Worm (Caenorhabditis elegans) whole organism, L2 larva: ENCODE data around the gene best-4.

Experiments used
- C34F6.9 ChIP-seq: fragments of 150-350 bp; optimal IDR thresholded peaks from 2 replicates; lab custom pipeline; 2014; ENCODE audit warnings: missing biosample characterization, missing genetic modification characterization
- F13H6.1 ChIP-seq: sonication (generic microtip); optimal IDR thresholded peaks from 2 replicates; lab custom pipeline; 2016; ENCODE audit warnings: missing genetic modification characterization, missing compliant biosample characterization
- R02D3.7 ChIP-seq: fragments of 150-350 bp; optimal IDR thresholded peaks from 2 replicates; lab custom pipeline; 2014; ENCODE audit warnings: missing biosample characterization, missing genetic modification characterization
- Y55F3AM.14 ChIP-seq: fragments of 200-800 bp; sonication (Bioruptor generic); optimal IDR thresholded peaks from 2 replicates; lab custom pipeline; 2018; ENCODE audit warnings: mild to moderate bottlenecking, missing genetic modification characterization, missing compliant biosample characterization
- ZK546.5 ChIP-seq: sonication (generic microtip); optimal IDR thresholded peaks from 2 replicates; lab custom pipeline; 2017; ENCODE audit warnings: missing biosample characterization, missing genetic modification characterization
- alr-1 ChIP-seq: fragments of 150-350 bp; optimal IDR thresholded peaks from 2 replicates; lab custom pipeline; 2014; ENCODE audit warnings: missing biosample characterization, missing genetic modification characterization
- aly-2 ChIP-seq: fragments of 150-350 bp; optimal IDR thresholded peaks from 2 replicates; lab custom pipeline; 2014; ENCODE audit warnings: missing biosample characterization, missing genetic modification characterization
- ama-1 ChIP-seq: fragments of 150-350 bp; optimal IDR thresholded peaks from 2 replicates; lab custom pipeline; 2018; ENCODE audit warnings: inconsistent platforms
- blmp-1 ChIP-seq: sonication (generic microtip); optimal IDR thresholded peaks from 2 replicates; lab custom pipeline; 2017; ENCODE audit warnings: missing genetic modification characterization, mild to moderate bottlenecking, missing compliant biosample characterization, antibody characterized with exemption, moderate library complexity; ENCODE audit not compliant: insufficient read depth
- ceh-16 ChIP-seq: fragments of 150-350 bp; optimal IDR thresholded peaks from 2 replicates; lab custom pipeline; 2014; ENCODE audit warnings: missing biosample characterization, missing genetic modification characterization
- ceh-82 ChIP-seq: fragments of 150-350 bp; optimal IDR thresholded peaks from 2 replicates; lab custom pipeline; 2014; ENCODE audit warnings: missing biosample characterization, missing genetic modification characterization
- crh-2 ChIP-seq: sonication (generic microtip); optimal IDR thresholded peaks from 2 replicates; lab custom pipeline; 2017; ENCODE audit warnings: missing biosample characterization, missing genetic modification characterization
- dmd-4 ChIP-seq: sonication (generic microtip); optimal IDR thresholded peaks from 2 replicates; lab custom pipeline; 2017; ENCODE audit warnings: missing biosample characterization, missing genetic modification characterization
- egl-27 ChIP-seq: sonication (generic microtip); optimal IDR thresholded peaks from 3 replicates; lab custom pipeline; 2017; ENCODE audit warnings: missing biosample characterization, missing genetic modification reagents, missing genetic modification characterization
- elt-1 ChIP-seq: fragments of 150-350 bp; optimal IDR thresholded peaks from 2 replicates; lab custom pipeline; 2014; ENCODE audit warnings: missing biosample characterization, missing genetic modification characterization
- elt-3 ChIP-seq: sonication (generic microtip); optimal IDR thresholded peaks from 2 replicates; lab custom pipeline; 2017; ENCODE audit warnings: missing biosample characterization, missing genetic modification characterization
- fos-1 ChIP-seq: fragments of 150-350 bp; optimal IDR thresholded peaks from 2 replicates; lab custom pipeline; 2014; ENCODE audit warnings: missing biosample characterization, missing genetic modification characterization
- gmeb-1 ChIP-seq: fragments of 150-350 bp; optimal IDR thresholded peaks from 2 replicates; lab custom pipeline; 2014; ENCODE audit warnings: missing biosample characterization, missing genetic modification characterization
- lin-11 ChIP-seq: fragments of 150-350 bp; sonication (generic microtip); optimal IDR thresholded peaks from 2 replicates; lab custom pipeline; 2014; ENCODE audit warnings: missing biosample characterization, missing genetic modification characterization, inconsistent platforms, mixed read lengths
- lin-13 ChIP-seq: fragments of 150-350 bp; optimal IDR thresholded peaks from 2 replicates; lab custom pipeline; 2014; ENCODE audit warnings: missing biosample characterization, missing genetic modification reagents, missing genetic modification characterization
- lin-39 ChIP-seq: fragments of 150-350 bp; optimal IDR thresholded peaks from 2 replicates; lab custom pipeline; 2014; ENCODE audit warnings: missing biosample characterization, missing genetic modification reagents, missing genetic modification characterization
- lsy-2 ChIP-seq, 2 experiments: fragments of 150-350 bp in 1 of 2; sonication (generic microtip) in 1 of 2; optimal IDR thresholded peaks; 2 replicates each; lab custom pipeline; 2014 to 2017; ENCODE audit warnings: missing biosample characterization in 2 of 2, missing genetic modification characterization in 2 of 2
- mab-5 ChIP-seq: fragments of 150-350 bp; optimal IDR thresholded peaks from 2 replicates; lab custom pipeline; 2014; ENCODE audit warnings: missing biosample characterization, missing genetic modification characterization
- mbf-1 ChIP-seq: sonication (generic microtip); optimal IDR thresholded peaks from 2 replicates; lab custom pipeline; 2017; ENCODE audit warnings: missing biosample characterization, missing genetic modification characterization
- mdl-1 ChIP-seq, 2 experiments: fragments of 150-350 bp in 1 of 2; sonication (generic microtip) in 1 of 2; optimal IDR thresholded peaks; 2 replicates each; lab custom pipeline; 2017; ENCODE audit warnings: missing biosample characterization in 2 of 2, missing genetic modification characterization in 2 of 2
- nhr-10 ChIP-seq: sonication (generic microtip); optimal IDR thresholded peaks from 2 replicates; lab custom pipeline; 2017; ENCODE audit warnings: missing biosample characterization, missing genetic modification characterization
- nhr-11 ChIP-seq: fragments of 150-350 bp; optimal IDR thresholded peaks from 2 replicates; lab custom pipeline; 2014; ENCODE audit warnings: missing biosample characterization, missing genetic modification characterization
- nhr-12 ChIP-seq: fragments of 150-350 bp; optimal IDR thresholded peaks from 2 replicates; lab custom pipeline; 2014; ENCODE audit warnings: missing biosample characterization, missing genetic modification characterization
- nhr-129 ChIP-seq: fragments of 150-350 bp; optimal IDR thresholded peaks from 2 replicates; lab custom pipeline; 2014; ENCODE audit warnings: missing biosample characterization, missing genetic modification characterization
- nhr-21 ChIP-seq: fragments of 150-350 bp; optimal IDR thresholded peaks from 2 replicates; lab custom pipeline; 2014; ENCODE audit warnings: missing biosample characterization, missing genetic modification characterization
- nhr-23 ChIP-seq: fragments of 150-350 bp; optimal IDR thresholded peaks from 2 replicates; lab custom pipeline; 2014; ENCODE audit warnings: missing biosample characterization, missing genetic modification reagents, missing genetic modification characterization
- nhr-237 ChIP-seq: fragments of 150-350 bp; optimal IDR thresholded peaks from 2 replicates; lab custom pipeline; 2014; ENCODE audit warnings: missing biosample characterization, missing genetic modification characterization
- nhr-25 ChIP-seq: fragments of 150-350 bp; sonication (generic microtip); optimal IDR thresholded peaks from 3 replicates; lab custom pipeline; 2014; ENCODE audit warnings: missing biosample characterization, missing genetic modification characterization
- nhr-6 ChIP-seq: fragments of 150-350 bp; optimal IDR thresholded peaks from 2 replicates; lab custom pipeline; 2014; ENCODE audit warnings: missing biosample characterization, missing genetic modification characterization
- nhr-77 ChIP-seq: fragments of 150-350 bp; optimal IDR thresholded peaks from 2 replicates; lab custom pipeline; 2014; ENCODE audit warnings: missing biosample characterization, missing genetic modification characterization
- peb-1 ChIP-seq: fragments of 150-350 bp; optimal IDR thresholded peaks from 2 replicates; lab custom pipeline; 2014; ENCODE audit warnings: missing biosample characterization, missing genetic modification characterization
- sem-4 ChIP-seq: fragments of 150-350 bp; optimal IDR thresholded peaks from 2 replicates; lab custom pipeline; 2014; ENCODE audit warnings: missing biosample characterization, missing genetic modification reagents, missing genetic modification characterization
- skn-1 ChIP-seq: sonication (generic microtip); optimal IDR thresholded peaks from 2 replicates; lab custom pipeline; 2017; ENCODE audit warnings: missing biosample characterization, missing genetic modification characterization
- sma-3 ChIP-seq: sonication (generic microtip); optimal IDR thresholded peaks from 2 replicates; lab custom pipeline; 2016; ENCODE audit warnings: missing genetic modification reagents, missing genetic modification characterization, missing compliant biosample characterization
- sma-9 ChIP-seq, 2 experiments: fragments of 150-350 bp in 1 of 2; sonication (generic microtip) in 1 of 2; optimal IDR thresholded peaks; 2 replicates each; lab custom pipeline; 2014 to 2016; ENCODE audit warnings: missing genetic modification characterization in 2 of 2, mild to moderate bottlenecking in 1 of 2, missing biosample characterization in 1 of 2, missing compliant biosample characterization in 1 of 2, missing genetic modification reagents in 1 of 2, moderate library complexity in 1 of 2
- snpc-4 ChIP-seq: fragments of 150-350 bp; optimal IDR thresholded peaks from 2 replicates; lab custom pipeline; 2014; ENCODE audit warnings: missing biosample characterization, missing genetic modification characterization
- unc-39 ChIP-seq: fragments of 150-350 bp; optimal IDR thresholded peaks from 2 replicates; lab custom pipeline; 2014; ENCODE audit warnings: missing biosample characterization, missing genetic modification characterization
- unc-55 ChIP-seq: fragments of 150-350 bp; sonication (generic microtip); optimal IDR thresholded peaks from 3 replicates; lab custom pipeline; 2014; ENCODE audit warnings: missing biosample characterization, missing genetic modification reagents, missing genetic modification characterization
- unc-62 ChIP-seq: fragments of 150-350 bp; optimal IDR thresholded peaks from 2 replicates; lab custom pipeline; 2014; ENCODE audit warnings: missing biosample characterization, missing genetic modification reagents, missing genetic modification characterization
- zag-1 ChIP-seq: fragments of 150-350 bp; optimal IDR thresholded peaks from 2 replicates; lab custom pipeline; 2014; ENCODE audit warnings: missing biosample characterization, missing genetic modification characterization
- ztf-1 ChIP-seq: fragments of 200-800 bp; sonication (Bioruptor generic); conservative IDR thresholded peaks from 2 replicates; pipeline ENCODE4 v1.3.6; 2022; ENCODE audit warnings: missing genetic modification characterization, missing compliant biosample characterization
- ztf-11 ChIP-seq: sonication (generic microtip); optimal IDR thresholded peaks from 2 replicates; lab custom pipeline; 2017; ENCODE audit warnings: missing biosample characterization, missing genetic modification characterization
- ztf-4 ChIP-seq: fragments of 150-350 bp; optimal IDR thresholded peaks from 2 replicates; lab custom pipeline; 2014; ENCODE audit warnings: missing biosample characterization, missing genetic modification characterization

Gene best-4

DNA sequence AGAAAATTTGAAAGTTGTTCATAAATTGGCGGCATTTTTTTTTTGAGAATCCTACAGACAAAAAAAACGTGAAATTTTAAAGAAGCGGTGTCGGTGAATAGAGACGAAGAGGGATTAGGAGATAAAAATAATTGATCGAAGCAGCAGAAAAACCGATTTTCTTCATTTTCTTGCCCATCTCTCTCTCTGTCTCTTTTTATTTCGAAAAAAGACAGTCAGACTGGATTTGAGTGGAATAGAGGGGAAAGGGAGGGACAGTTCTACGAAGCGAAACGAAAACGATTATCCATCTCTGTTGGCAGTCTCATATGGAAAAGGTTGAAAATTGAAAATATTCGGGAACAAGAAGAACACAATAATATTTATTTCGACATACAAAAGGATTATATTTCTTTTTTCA lies 17.9 kb upstream of the best-4 start:
- TF ChIP-seq mdl-1 (tag; optimal IDR thresholded peaks at IDR 0.05; lab: Kevin White, UChicago) (no peak), nhr-6 (peak; percentile 91), aly-2 (tag; lab: Kevin White, UChicago) (no peak)

DNA sequence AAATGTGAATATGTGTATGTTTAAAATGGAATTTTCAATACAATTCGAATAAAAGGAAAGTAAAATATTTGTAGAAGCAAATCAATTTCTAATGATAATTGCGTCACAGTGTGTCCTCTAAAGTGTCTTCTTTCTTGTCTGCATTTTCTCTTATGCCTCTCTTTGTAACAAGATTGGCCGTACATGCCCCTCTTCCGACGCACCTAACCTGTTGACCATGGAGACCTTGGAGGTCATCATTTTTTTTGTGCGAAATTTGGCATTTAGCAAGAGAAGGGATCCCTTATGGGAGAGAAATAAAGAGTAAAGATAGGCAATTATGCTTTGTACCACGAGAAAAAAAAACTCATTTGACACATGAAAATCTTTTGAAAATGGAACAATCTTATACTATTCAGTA lies 16.6 kb upstream of the best-4 start, which contains the start of gene F23F1.4:
Gene F23F1.4, minus strand, starts transcription at position 141 of the 400 bp plus-strand sequence.
- no peak for TF ChIP-seq gmeb-1
- peak; percentile 85 for TF ChIP-seq nhr-6
- TF ChIP-seq nhr-25 (tag; lab: Kevin White, UChicago) = peak; percentile 53

DNA sequence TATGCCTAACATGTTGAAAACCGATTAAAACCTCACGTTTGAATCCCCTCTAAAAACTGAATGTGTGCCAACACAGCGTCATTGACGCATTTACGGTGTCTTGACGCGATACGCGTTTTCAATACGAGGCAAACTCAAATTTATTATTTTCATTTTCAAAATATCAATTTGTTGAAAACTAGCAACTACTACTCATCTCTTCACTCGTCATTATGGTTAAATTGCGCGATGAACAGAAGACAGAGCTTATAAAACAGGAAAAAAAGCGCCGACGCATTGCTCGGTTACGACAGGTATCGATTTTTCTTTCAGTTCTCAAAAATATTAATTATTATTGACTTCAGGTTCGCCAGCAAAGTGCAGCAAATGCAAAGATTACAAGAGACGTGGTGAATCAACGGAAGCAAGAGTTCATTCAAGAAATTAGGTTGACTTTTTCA lies 12.9 kb upstream of the best-4 start, which contains the start of gene enee-1:
Gene enee-1, plus strand, starts transcription at position 108 of the 440 bp plus-strand sequence.
- TF ChIP-seq ZK546.5 (tag; lab: Kevin White, UChicago) (no peak), egl-27 (tag; lab: Kevin White, UChicago) (peak; percentile 4), skn-1 (tag; lab: Kevin White, UChicago) (peak; percentile 23), ceh-16 (tag; lab: Kevin White, UChicago) (peak; percentile 21), ztf-11 (tag; lab: Kevin White, UChicago) (no peak), nhr-25 (tag; lab: Kevin White, UChicago) (peak; percentile 89), snpc-4 (tag; lab: Kevin White, UChicago) (peak; percentile 48), unc-39 (no peak), Y55F3AM.14 (GFP tag; lab: Kevin White, UChicago) (no peak), C34F6.9 (tag; lab: Kevin White, UChicago) (peak; percentile 90), peb-1 (no peak), nhr-237 (tag; lab: Kevin White, UChicago) (no peak), aly-2 (tag; lab: Kevin White, UChicago) (no peak), mab-5 (peak; percentile 77), fos-1 (peak; percentile 50), mdl-1 (tag; optimal IDR thresholded peaks at IDR 0.05; lab: Kevin White, UChicago) (peak in 1 of 2 experiments; percentile 36), lin-11 (tag; lab: Kevin White, UChicago) (peak; percentile 62), sem-4 (tag; lab: Kevin White, UChicago) (no peak), F13H6.1 (tag; lab: Kevin White, UChicago) (peak; percentile 78), nhr-10 (tag; lab: Kevin White, UChicago) (peak; percentile 74), nhr-21 (peak; percentile 94), crh-2 (tag; lab: Kevin White, UChicago) (peak; percentile 94), gmeb-1 (no peak), elt-3 (tag; lab: Kevin White, UChicago) (no peak), dmd-4 (tag; lab: Kevin White, UChicago) (no peak), alr-1 (no peak), unc-62 (GFP tag; lab: Kevin White, UChicago) (no peak), sma-3 (GFP tag; lab: Kevin White, UChicago) (peak; percentile 86), elt-1 (tag; lab: Kevin White, UChicago) (peak; percentile 18), lin-13 (GFP tag; lab: Kevin White, UChicago) (peak; percentile 91), nhr-11 (no peak), ztf-1 (GFP tag; lab: Robert Waterston, UW) (no peak), blmp-1 (tag; lab: Kevin White, UChicago) (peak; percentile 38), nhr-23 (tag; lab: Kevin White, UChicago) (no peak), lin-39 (tag; lab: Kevin White, UChicago) (no peak), nhr-6 (peak; percentile 99), lsy-2 (tag; optimal IDR thresholded peaks at IDR 0.05; lab: Kevin White, UChicago) (peak; percentile 83 to 93), sma-9 (GFP tag; optimal IDR thresholded peaks at IDR 0.05; lab: Kevin White, UChicago) (peak; percentile 90), sma-9 (tag; optimal IDR thresholded peaks at IDR 0.05; lab: Kevin White, UChicago) (no peak), mbf-1 (tag; lab: Kevin White, UChicago) (no peak), ztf-4 (tag; lab: Kevin White, UChicago) (peak; percentile 5), unc-55 (peak; percentile 97), nhr-12 (tag; lab: Kevin White, UChicago) (no peak), ama-1 (lab: Kevin White, UChicago) (peak; percentile 87), nhr-129 (tag; lab: Kevin White, UChicago) (peak; percentile 91), nhr-77 (peak; percentile 18), R02D3.7 (tag; lab: Kevin White, UChicago) (peak; percentile 62), ceh-82 (tag; lab: Kevin White, UChicago) (peak; percentile 67), zag-1 (peak; percentile 51)
